Fruit fly (Drosophila melanogaster): Measurements from ENCODE around the gene Raf.

Raf gene

dm6 chrX:2294474-2295434 lies 512 bp upstream of the Raf start (continued):
- TF ChIP-seq sc (optimal IDR thresholded peaks at IDR 0.05), result no peak
- peak; percentile 15 for TF ChIP-seq sc (GFP tag; optimal IDR thresholded peaks at IDR 0.05)
- peak; percentile 4 for TF ChIP-seq CG8359 (GFP tag; optimal IDR thresholded peaks at IDR 0.05; ENCODE audit: borderline replicate concordance)
- TF ChIP-seq CG3407 (GFP tag; optimal IDR thresholded peaks at IDR 0.05), result peak; percentile 20
- TF ChIP-seq CG4360 (GFP tag; IDR thresholded peaks at IDR 0.05), result peak; percentile 85
- TF ChIP-seq CG15696 (tag; optimal IDR thresholded peaks at IDR 0.05), result peak; percentile 65
- 0 out of 2 replicates have a peak, but pooled peaks have one; percentile 50 for TF ChIP-seq dati (GFP tag; IDR thresholded peaks at IDR 0.05)
- peak; percentile 35 for TF ChIP-seq CG1792 (GFP tag; optimal IDR thresholded peaks at IDR 0.05)
- TF ChIP-seq dmrt11E (tag; optimal IDR thresholded peaks at IDR 0.05), result peak; percentile 29
- peak; percentile 21 for TF ChIP-seq CG2678 (tag; optimal IDR thresholded peaks at IDR 0.05)
- TF ChIP-seq CG4707 (GFP tag; optimal IDR thresholded peaks at IDR 0.05), result peak; percentile 58
- 0 out of 2 replicates have a peak, but pooled peaks have one; percentile 8 for TF ChIP-seq CG5953 (GFP tag; IDR thresholded peaks at IDR 0.05)
- no peak for TF ChIP-seq CG4820 (GFP tag; optimal IDR thresholded peaks at IDR 0.05)
- TF ChIP-seq lab (GFP tag; optimal IDR thresholded peaks at IDR 0.05), result peak; percentile 4
- TF ChIP-seq CG11504 (tag; optimal IDR thresholded peaks at IDR 0.05), result no peak
- TF ChIP-seq cwo (GFP tag; optimal IDR thresholded peaks at IDR 0.05), result peak; percentile 2
- TF ChIP-seq CG1603 (tag; optimal IDR thresholded peaks at IDR 0.05), result peak; percentile 47
- TF ChIP-seq bcd (GFP tag; optimal IDR thresholded peaks at IDR 0.05), result peak; percentile 16
- 0 out of 2 replicates have a peak, but pooled peaks have one; percentile 35 for TF ChIP-seq dimm (GFP tag; IDR thresholded peaks at IDR 0.05)
- peak; percentile 15 for TF ChIP-seq tap (tag; optimal IDR thresholded peaks at IDR 0.05)
- TF ChIP-seq ATbp (GFP tag; optimal IDR thresholded peaks at IDR 0.05), result peak; percentile 69
- peak; percentile 25 for TF ChIP-seq gem (tag; optimal IDR thresholded peaks at IDR 0.05)
- peak; percentile 2 for TF ChIP-seq Blimp-1 (GFP tag; optimal IDR thresholded peaks at IDR 0.05)
- no peak for TF ChIP-seq Oli (tag; optimal IDR thresholded peaks at IDR 0.05)
- peak; percentile 51 for TF ChIP-seq Xrp1 (GFP tag; IDR thresholded peaks at IDR 0.05)
- peak; percentile 26 for TF ChIP-seq CG12071 (GFP tag; optimal IDR thresholded peaks at IDR 0.05)
- peak; percentile 87 for TF ChIP-seq sens (GFP tag)
- peak; percentile 45 for TF ChIP-seq CG4328 (GFP tag; optimal IDR thresholded peaks at IDR 0.05)
- no peak for TF ChIP-seq CG1233 (GFP tag; optimal IDR thresholded peaks at IDR 0.05)

- peak; percentile 91 for TF ChIP-seq CG12391 (tag; optimal IDR thresholded peaks at IDR 0.05)
- TF ChIP-seq yki (optimal IDR thresholded peaks at IDR 0.05), result no peak
- TF ChIP-seq sqz (GFP tag; optimal IDR thresholded peaks at IDR 0.05), result peak; percentile 94
- TF ChIP-seq CG1233 (GFP tag; optimal IDR thresholded peaks at IDR 0.05), result peak; percentile 91
- peak; percentile 91 for TF ChIP-seq CG17385 (GFP tag; optimal IDR thresholded peaks at IDR 0.05)
- TF ChIP-seq Bgb (GFP tag; IDR thresholded peaks at IDR 0.05; ENCODE audit: partially characterized antibody), result no peak; the same call in 1 of the 2 replicates
- 0 out of 2 replicates have a peak, but pooled peaks have one; percentile 43 for TF ChIP-seq MBD-R2 (GFP tag; IDR thresholded peaks at IDR 0.05)
- peak; percentile 89 for TF ChIP-seq Mad (GFP tag; optimal IDR thresholded peaks at IDR 0.05)
- peak; percentile 80 for TF ChIP-seq Drgx (GFP tag; IDR thresholded peaks at IDR 0.05)
- TF ChIP-seq CG18764 (GFP tag; optimal IDR thresholded peaks at IDR 0.05), result peak; percentile 86
- TF ChIP-seq CG3726 (GFP tag; IDR thresholded peaks at IDR 0.05), result no peak; the same call in 2 of the 3 replicates
- TF ChIP-seq ATbp (GFP tag; optimal IDR thresholded peaks at IDR 0.05), result peak; percentile 90
- peak; percentile 58 for TF ChIP-seq ara (GFP tag; IDR thresholded peaks at IDR 0.05)
- TF ChIP-seq Sry-β (GFP tag; optimal IDR thresholded peaks at IDR 0.05), result peak; percentile 63
- peak; percentile 86 for TF ChIP-seq CG10431 (GFP tag; optimal IDR thresholded peaks at IDR 0.05)
- TF ChIP-seq CG14965 (GFP tag; optimal IDR thresholded peaks at IDR 0.05; ENCODE audit: borderline replicate concordance), result peak; percentile 72
- peak; percentile 21 for TF ChIP-seq CG17912 (GFP tag; optimal IDR thresholded peaks at IDR 0.05)
- peak; percentile 85; the same call in 3 of the 4 replicates for TF ChIP-seq chinmo (GFP tag; IDR thresholded peaks at IDR 0.05; ENCODE audit: partially characterized antibody)
- peak; percentile 54 for TF ChIP-seq pros (GFP tag; optimal IDR thresholded peaks at IDR 0.05)
Observed at dm6 chrX:2296230-2297044, 1.2 kb downstream of the Raf start.
